Fruit fly (Drosophila melanogaster): ENCODE data around the gene EloA.
A peak's percentile ranks its signal among the peaks of the same experiment; 100 is the strongest.

EloA gene

DNA sequence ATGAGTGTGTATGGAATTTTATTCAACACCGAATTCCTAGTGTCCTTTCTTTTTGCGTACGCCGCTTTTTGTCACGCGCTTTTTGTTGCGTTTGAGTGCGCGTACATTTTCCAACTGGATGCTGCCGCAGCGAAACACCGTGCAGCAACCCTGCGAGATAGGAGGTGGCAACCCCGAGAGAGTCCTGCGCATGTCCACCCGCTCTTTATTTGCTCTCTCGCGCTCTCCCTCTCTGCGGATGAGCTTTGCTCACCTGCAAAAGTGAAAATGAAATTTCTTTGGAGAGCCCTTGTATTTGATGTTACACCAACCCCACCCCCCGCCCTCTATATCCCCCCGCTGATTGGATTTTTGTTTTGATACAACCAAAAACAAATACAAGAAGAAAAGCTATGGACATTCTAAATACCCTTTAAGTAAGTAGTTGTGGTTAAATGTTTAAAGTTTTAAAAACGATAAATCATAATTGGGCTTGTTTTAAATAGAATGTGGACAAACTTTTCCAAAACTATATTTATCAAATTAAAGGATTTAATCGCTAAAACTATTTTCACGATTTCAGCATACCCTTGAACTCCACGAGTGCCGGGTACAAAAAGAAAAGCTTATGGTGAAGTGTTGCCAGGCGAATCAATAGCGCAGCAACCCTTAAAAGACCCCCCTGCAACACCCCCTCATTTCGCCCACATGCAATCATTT is 11.3 kb upstream of the EloA start (continued):
- TF ChIP-seq BEAF-32 (GFP tag; optimal IDR thresholded peaks at IDR 0.05) = no peak
- TF ChIP-seq CG10959 (GFP tag; IDR thresholded peaks at IDR 0.05) = no peak
- TF ChIP-seq row (GFP tag; IDR thresholded peaks at IDR 0.05) = peak; percentile 85
- peak; percentile 53 for TF ChIP-seq Deaf1 (tag; optimal IDR thresholded peaks at IDR 0.05)
- TF ChIP-seq CG6854 (GFP tag; optimal IDR thresholded peaks at IDR 0.05) = peak; percentile 51
- TF ChIP-seq Blimp-1 (GFP tag; optimal IDR thresholded peaks at IDR 0.05) = peak; percentile 83
- no peak for TF ChIP-seq CG6791 (GFP tag; IDR thresholded peaks at IDR 0.05; ENCODE audit: partially characterized antibody)
- peak; percentile 78 for TF ChIP-seq CG10147 (GFP tag; optimal IDR thresholded peaks at IDR 0.05)
- TF ChIP-seq danr (GFP tag; IDR thresholded peaks at IDR 0.05) = peak; percentile 41; the same call in 1 of the 2 replicates
- no peak for TF ChIP-seq fu2 (GFP tag; optimal IDR thresholded peaks at IDR 0.05)
- no peak for TF ChIP-seq CG7271 (tag; optimal IDR thresholded peaks at IDR 0.05)
- peak; percentile 75 for TF ChIP-seq fd96Cb (tag; optimal IDR thresholded peaks at IDR 0.05)
- no peak for TF ChIP-seq gcm (GFP tag; optimal IDR thresholded peaks at IDR 0.05)
- peak; percentile 61 for TF ChIP-seq CG17385 (GFP tag; optimal IDR thresholded peaks at IDR 0.05)
- TF ChIP-seq amos (GFP tag; IDR thresholded peaks at IDR 0.05; ENCODE audit: partially characterized antibody) = no peak
- peak; percentile 60; the same call in 1 of the 2 replicates for TF ChIP-seq ara (GFP tag; IDR thresholded peaks at IDR 0.05)
- no peak for TF ChIP-seq CG34224 (GFP tag; IDR thresholded peaks at IDR 0.05; ENCODE audit: partially characterized antibody)
- TF ChIP-seq CG18619 (GFP tag; optimal IDR thresholded peaks at IDR 0.05) = peak; percentile 29
- TF ChIP-seq CG2116 (GFP tag; optimal IDR thresholded peaks at IDR 0.05) = no peak
- TF ChIP-seq CG15601 (tag; optimal IDR thresholded peaks at IDR 0.05) = peak; percentile 21
- TF ChIP-seq cato (GFP tag; optimal IDR thresholded peaks at IDR 0.05; ENCODE audit: borderline replicate concordance) = no peak
- no peak for TF ChIP-seq ash1 (GFP tag; optimal IDR thresholded peaks at IDR 0.05)
- TF ChIP-seq Hand (GFP tag; optimal IDR thresholded peaks at IDR 0.05) = peak; percentile 31
- no peak for TF ChIP-seq vnd (GFP tag; IDR thresholded peaks at IDR 0.05; ENCODE audit: partially characterized antibody)
- TF ChIP-seq kay (GFP tag; optimal IDR thresholded peaks at IDR 0.05) = peak; percentile 30
- TF ChIP-seq CG16813 (GFP tag; IDR thresholded peaks at IDR 0.05; ENCODE audit: partially characterized antibody) = no peak
- TF ChIP-seq CG11696 (GFP tag; IDR thresholded peaks at IDR 0.05) = 0 out of 2 replicates have a peak, but pooled peaks have one; percentile 10
- TF ChIP-seq lab (GFP tag; optimal IDR thresholded peaks at IDR 0.05) = peak; percentile 90
- TF ChIP-seq Bteb2 (GFP tag; optimal IDR thresholded peaks at IDR 0.05) = no peak
- no peak for TF ChIP-seq CG1603 (tag; optimal IDR thresholded peaks at IDR 0.05)
- no peak for TF ChIP-seq CG8478 (optimal IDR thresholded peaks at IDR 0.05)
- TF ChIP-seq dpn (GFP tag; optimal IDR thresholded peaks at IDR 0.05) = peak in 1 of 2 experiments; percentile 45
- TF ChIP-seq pb (GFP tag; optimal IDR thresholded peaks at IDR 0.05) = no peak
- TF ChIP-seq Antp (GFP tag; optimal IDR thresholded peaks at IDR 0.05) = peak; percentile 62
- peak; percentile 69 for TF ChIP-seq CG32772 (GFP tag; IDR thresholded peaks at IDR 0.05)
- peak; percentile 25 for TF ChIP-seq CG12299 (tag; optimal IDR thresholded peaks at IDR 0.05)
- TF ChIP-seq Dek (tag; optimal IDR thresholded peaks at IDR 0.05) = peak; percentile 69
- TF ChIP-seq Bgb (GFP tag; IDR thresholded peaks at IDR 0.05; ENCODE audit: partially characterized antibody) = no peak
- peak; percentile 35 for TF ChIP-seq CG33213 (GFP tag; optimal IDR thresholded peaks at IDR 0.05)
- TF ChIP-seq nmo (GFP tag; optimal IDR thresholded peaks at IDR 0.05) = peak; percentile 81
- TF ChIP-seq MTF-1 (GFP tag; optimal IDR thresholded peaks at IDR 0.05; ENCODE audit: borderline replicate concordance) = no peak
- no peak; the same call in 1 of the 2 replicates for TF ChIP-seq CG8765 (GFP tag; IDR thresholded peaks at IDR 0.05)
- 0 out of 2 replicates have a peak, but pooled peaks have one; percentile 10 for TF ChIP-seq CG11085 (GFP tag; IDR thresholded peaks at IDR 0.05)
- TF ChIP-seq onecut (GFP tag; IDR thresholded peaks at IDR 0.05) = peak; percentile 66
- TF ChIP-seq esg (GFP tag; conservative IDR thresholded peaks at IDR 0.05) = peak; percentile 41; the same call in 1 of the 2 replicates
- TF ChIP-seq CG9797 (GFP tag; optimal IDR thresholded peaks at IDR 0.05) = no peak
- no peak for TF ChIP-seq mld (GFP tag; IDR thresholded peaks at IDR 0.05; ENCODE audit: partially characterized antibody)
- peak; percentile 91 for TF ChIP-seq dmrt99B (tag; optimal IDR thresholded peaks at IDR 0.05)
